Fruit fly (Drosophila melanogaster) whole organism, embryonic: ENCODE measurements around the gene Pcd.

Experiments used
- Antp ChIP-seq: fragments of 200-800 bp; sonication (Bioruptor generic); optimal IDR thresholded peaks from 3 replicates; lab custom pipeline; 2016; ENCODE audit warnings: missing biosample characterization, missing genetic modification characterization
- BtbVII ChIP-seq: fragments of 200-800 bp; sonication (Bioruptor generic); optimal IDR thresholded peaks from 3 replicates; lab custom pipeline; 2017; ENCODE audit warnings: missing biosample characterization, mild to moderate bottlenecking, missing genetic modification characterization
- Bteb2 ChIP-seq: fragments of 200-800 bp; sonication (Bioruptor generic); optimal IDR thresholded peaks from 2 replicates; lab custom pipeline; 2016; ENCODE audit warnings: missing biosample characterization, missing genetic modification characterization
- CG10366 ChIP-seq: fragments of 200-800 bp; sonication (Bioruptor generic); IDR thresholded peaks from 2 replicates; pipeline ENCODE4 v1.3.6; 2022; ENCODE audit warnings: missing biosample characterization, missing genetic modification characterization
- CG13424 ChIP-seq: fragments of 200-800 bp; sonication (Bioruptor generic); optimal IDR thresholded peaks from 2 replicates; lab custom pipeline; 2019; ENCODE audit warnings: missing biosample characterization, mild to moderate bottlenecking, missing genetic modification characterization, moderate library complexity
- CG1603 ChIP-seq: fragments of 200-800 bp; sonication (Bioruptor generic); optimal IDR thresholded peaks from 2 replicates; lab custom pipeline; 2019; ENCODE audit warnings: missing biosample characterization, mild to moderate bottlenecking, missing genetic modification characterization, moderate library complexity
- CG17361 ChIP-seq: fragments of 200-800 bp; sonication (Bioruptor generic); IDR thresholded peaks from 3 replicates; pipeline ENCODE4 v1.3.6; 2022; ENCODE audit warnings: missing biosample characterization, missing genetic modification characterization
- CG2712 ChIP-seq: fragments of 200-800 bp; optimal IDR thresholded peaks from 3 replicates; lab custom pipeline; 2019; ENCODE audit warnings: missing biosample characterization, mild to moderate bottlenecking, missing genetic modification characterization, moderate library complexity
- CG31365 ChIP-seq: fragments of 200-800 bp; sonication (Bioruptor generic); optimal IDR thresholded peaks from 2 replicates; lab custom pipeline; 2018; ENCODE audit warnings: missing biosample characterization, mild to moderate bottlenecking, missing genetic modification characterization
- CG34422 ChIP-seq: fragments of 200-800 bp; sonication (Bioruptor generic); IDR thresholded peaks from 3 replicates; pipeline ENCODE4 v1.3.6; 2022; ENCODE audit warnings: missing biosample characterization, missing genetic modification characterization
- CG6689 ChIP-seq: fragments of 200-800 bp; sonication (Bioruptor generic); IDR thresholded peaks from 2 replicates; pipeline ENCODE4 v1.3.6; 2022; ENCODE audit warnings: missing biosample characterization, missing genetic modification characterization
- CG7556 ChIP-seq: fragments of 200-800 bp; sonication (Bioruptor generic); optimal IDR thresholded peaks from 2 replicates; lab custom pipeline; 2017; ENCODE audit warnings: missing biosample characterization, mild to moderate bottlenecking, missing genetic modification characterization
- CG8388 ChIP-seq: fragments of 200-800 bp; sonication (Bioruptor generic); optimal IDR thresholded peaks from 2 replicates; lab custom pipeline; 2019; ENCODE audit warnings: missing biosample characterization, mild to moderate bottlenecking, missing genetic modification characterization, moderate library complexity
- CG9817 ChIP-seq: fragments of 200-800 bp; sonication (Bioruptor generic); optimal IDR thresholded peaks from 2 replicates; lab custom pipeline; 2018; ENCODE audit warnings: missing biosample characterization, mild to moderate bottlenecking, missing genetic modification characterization, moderate library complexity
- Deaf1 ChIP-seq: fragments of 200-800 bp; optimal IDR thresholded peaks from 3 replicates; lab custom pipeline; 2019; ENCODE audit warnings: missing biosample characterization, mild to moderate bottlenecking, missing genetic modification characterization, moderate library complexity
- Gsc ChIP-seq: fragments of 200-800 bp; sonication (Bioruptor generic); IDR thresholded peaks from 2 replicates; pipeline ENCODE4 v1.3.6; 2022; ENCODE audit warnings: missing biosample characterization, missing genetic modification characterization
- HLH54F ChIP-seq: fragments of 200-800 bp; sonication (Bioruptor generic); optimal IDR thresholded peaks from 3 replicates; lab custom pipeline; 2016; ENCODE audit warnings: missing biosample characterization, missing genetic modification characterization
- Jarid2 ChIP-seq: fragments of 200-800 bp; sonication (Bioruptor generic); optimal IDR thresholded peaks from 3 replicates; lab custom pipeline; 2017; ENCODE audit warnings: mild to moderate bottlenecking, missing biosample characterization, missing genetic modification reagents, missing genetic modification characterization
- Med ChIP-seq: fragments of 200-800 bp; sonication (Bioruptor generic); peaks from one replicate; lab custom pipeline; 2016; ENCODE audit warnings: missing biosample characterization, missing genetic modification characterization, mild to moderate bottlenecking, inconsistent platforms, moderate library complexity
- Sin3A ChIP-seq: fragments of >200 bp; optimal IDR thresholded peaks from 2 replicates; lab custom pipeline; 2018
- Sox102F ChIP-seq: fragments of 200-800 bp; sonication (Bioruptor generic); optimal IDR thresholded peaks from 2 replicates; lab custom pipeline; 2018; ENCODE audit warnings: missing biosample characterization, mild to moderate bottlenecking, missing genetic modification characterization, moderate library complexity
- Trl ChIP-seq, 3 experiments: fragments of >200 bp in 2 of 3; fragments of 200-800 bp in 1 of 3; sonication (Bioruptor generic) in 1 of 3; optimal IDR thresholded peaks; 2 replicates in 1 of 3; 3 replicates in 2 of 3; lab custom pipeline; 2016 to 2017; ENCODE audit warnings: missing biosample characterization in 1 of 3, missing genetic modification characterization in 1 of 3
- amos ChIP-seq: fragments of 200-800 bp; sonication (Bioruptor generic); IDR thresholded peaks from 2 replicates; pipeline ENCODE4 v1.3.6; 2022; ENCODE audit warnings: missing biosample characterization, missing genetic modification characterization; ENCODE audit not compliant: partially characterized antibody
- ara ChIP-seq: fragments of 200-800 bp; sonication (Bioruptor generic); IDR thresholded peaks from 2 replicates; pipeline ENCODE4 v1.3.6; 2022; ENCODE audit warnings: missing biosample characterization, missing genetic modification characterization
- ase ChIP-seq: fragments of 200-800 bp; sonication (Bioruptor generic); IDR thresholded peaks from 3 replicates; pipeline ENCODE4 v1.3.6; 2022; ENCODE audit warnings: missing biosample characterization, missing genetic modification characterization
- bbx ChIP-seq: fragments of 200-800 bp; sonication (Bioruptor generic); IDR thresholded peaks from 2 replicates; pipeline ENCODE4 v1.3.6; 2022; ENCODE audit warnings: missing biosample characterization, missing genetic modification characterization; ENCODE audit not compliant: partially characterized antibody
- chif ChIP-seq, 2 experiments: fragments of 200-800 bp; sonication (Bioruptor generic); optimal IDR thresholded peaks; 3 replicates each; lab custom pipeline; 2016; ENCODE audit warnings: missing biosample characterization in 2 of 2, missing genetic modification characterization in 2 of 2
- chm ChIP-seq: fragments of 200-800 bp; sonication (Bioruptor generic); IDR thresholded peaks from 2 replicates; pipeline ENCODE4 v1.3.6; 2022; ENCODE audit warnings: missing biosample characterization, missing genetic modification characterization
- cwo ChIP-seq: fragments of 200-800 bp; sonication (Bioruptor generic); optimal IDR thresholded peaks from 3 replicates; lab custom pipeline; 2017; ENCODE audit warnings: missing biosample characterization, missing genetic modification characterization, mild to moderate bottlenecking, moderate library complexity, missing genetic modification reagents
- danr ChIP-seq: fragments of 200-800 bp; sonication (Bioruptor generic); IDR thresholded peaks from 2 replicates; pipeline ENCODE4 v1.3.6; 2022; ENCODE audit warnings: missing biosample characterization, missing genetic modification characterization
- gcm2 ChIP-seq: fragments of 200-800 bp; sonication (Bioruptor generic); optimal IDR thresholded peaks from 2 replicates; lab custom pipeline; 2016; ENCODE audit warnings: missing biosample characterization, missing genetic modification characterization
- hkb ChIP-seq, 2 experiments: fragments of 200-800 bp in 1 of 2; fragments of >200 bp in 1 of 2; sonication (Bioruptor generic) in 1 of 2; IDR thresholded peaks in 1 of 2; optimal IDR thresholded peaks in 1 of 2; 2 replicates each; pipeline versions ENCODE4 v1.3.6 to Lab custom; 2017 to 2022; ENCODE audit warnings: missing biosample characterization in 1 of 2, missing genetic modification characterization in 1 of 2
- ken ChIP-seq: fragments of 200-800 bp; sonication (Bioruptor generic); IDR thresholded peaks from 3 replicates; pipeline ENCODE4 v1.3.6; 2022; ENCODE audit warnings: missing biosample characterization, missing genetic modification characterization
- maf-S ChIP-seq: fragments of 200-800 bp; sonication (Bioruptor generic); optimal IDR thresholded peaks from 2 replicates; lab custom pipeline; 2016; ENCODE audit warnings: missing biosample characterization, missing genetic modification characterization
- org-1 ChIP-seq: fragments of 200-800 bp; sonication (Bioruptor generic); optimal IDR thresholded peaks from 2 replicates; lab custom pipeline; 2017; ENCODE audit warnings: missing biosample characterization, missing genetic modification characterization
- otp ChIP-seq: fragments of 200-800 bp; sonication (Bioruptor generic); IDR thresholded peaks from 3 replicates; pipeline ENCODE4, ENCODE4 v1.3.6; 2022; ENCODE audit warnings: missing biosample characterization, missing genetic modification characterization
- pan ChIP-seq, 4 experiments: fragments of >200 bp in 3 of 4; fragments of 200-800 bp in 1 of 4; sonication (Bioruptor generic) in 1 of 4; optimal IDR thresholded peaks in 3 of 4; IDR thresholded peaks in 1 of 4; 2 replicates each; pipeline versions ENCODE4 v1.3.6 to Lab custom; 2017 to 2022; ENCODE audit warnings: missing biosample characterization in 2 of 4, missing genetic modification characterization in 2 of 4, mixed read lengths in 1 of 4
- peb ChIP-seq: fragments of 200-800 bp; sonication (Bioruptor generic); IDR thresholded peaks from 2 replicates; pipeline ENCODE4 v1.3.6; 2022; ENCODE audit warnings: missing biosample characterization, missing genetic modification characterization
- pfk ChIP-seq: fragments of 200-800 bp; sonication (Bioruptor generic); optimal IDR thresholded peaks from 2 replicates; lab custom pipeline; 2018; ENCODE audit warnings: missing biosample characterization, mild to moderate bottlenecking, missing genetic modification characterization, moderate library complexity
- pho ChIP-seq: fragments of 200-800 bp; sonication (Bioruptor generic); optimal IDR thresholded peaks from 2 replicates; lab custom pipeline; 2016; ENCODE audit warnings: missing biosample characterization, missing genetic modification characterization
- pnt ChIP-seq: fragments of 200-800 bp; sonication (Bioruptor generic); optimal IDR thresholded peaks from 3 replicates; lab custom pipeline; 2016; ENCODE audit warnings: missing biosample characterization, missing genetic modification characterization
- prd ChIP-seq, 3 experiments: fragments of >200 bp in 2 of 3; fragments of 200-800 bp in 1 of 3; sonication (Bioruptor generic) in 1 of 3; optimal IDR thresholded peaks in 2 of 3; IDR thresholded peaks in 1 of 3; 2 replicates in 2 of 3; 3 replicates in 1 of 3; pipeline versions ENCODE4 v1.3.6 to Lab custom; 2017 to 2022; ENCODE audit warnings: missing biosample characterization in 1 of 3, missing genetic modification characterization in 1 of 3
- ranshi ChIP-seq: fragments of 200-800 bp; sonication (Bioruptor generic); IDR thresholded peaks from 2 replicates; pipeline ENCODE4 v1.3.6; 2022; ENCODE audit warnings: missing biosample characterization, missing genetic modification characterization
- row ChIP-seq: fragments of 200-800 bp; sonication (Bioruptor generic); IDR thresholded peaks from 3 replicates; pipeline ENCODE4 v1.3.6; 2022; ENCODE audit warnings: missing biosample characterization, missing genetic modification characterization
- sim ChIP-seq: fragments of 200-800 bp; sonication (Bioruptor generic); IDR thresholded peaks from 2 replicates; pipeline ENCODE4 v1.3.6; 2022; ENCODE audit warnings: missing biosample characterization, missing genetic modification characterization
- stc ChIP-seq: fragments of 200-800 bp; sonication (Bioruptor generic); IDR thresholded peaks from 2 replicates; pipeline ENCODE4 v1.3.6; 2022; ENCODE audit warnings: missing biosample characterization, missing genetic modification characterization
- unc-4 ChIP-seq: fragments of 200-800 bp; sonication (Bioruptor generic); IDR thresholded peaks from 2 replicates; pipeline ENCODE4 v1.3.6; 2022; ENCODE audit warnings: missing biosample characterization, missing genetic modification characterization; ENCODE audit not compliant: partially characterized antibody
- wor ChIP-seq: fragments of 200-800 bp; sonication (Bioruptor generic); IDR thresholded peaks from 2 replicates; pipeline ENCODE4 v1.3.6; 2022; ENCODE audit warnings: missing biosample characterization, missing genetic modification characterization
- zf30C ChIP-seq: fragments of 200-800 bp; sonication (Bioruptor generic); optimal IDR thresholded peaks from 3 replicates; lab custom pipeline; 2018; ENCODE audit warnings: missing biosample characterization, mild to moderate bottlenecking, missing genetic modification characterization

Pcd gene

dm6 chr3R:29699220-29699619 is 23.7 kb upstream of the Pcd start (continued):
- TF ChIP-seq pan (optimal IDR thresholded peaks at IDR 0.05; lab: Kevin White, UChicago), result no peak
- TF ChIP-seq pan (GFP tag; optimal IDR thresholded peaks at IDR 0.05 in 1 of 2, IDR thresholded peaks at IDR 0.05 in 1 of 2), result peak in 1 of 2 experiments; percentile 73
- TF ChIP-seq maf-S, result no peak
- no peak for TF ChIP-seq pho (GFP tag; lab: Kevin White, UChicago)
- TF ChIP-seq ase (GFP tag; lab: Robert Waterston, UW), result 0 out of 3 replicates have a peak, but pooled peaks have one; percentile 19
- TF ChIP-seq Med, result peak; percentile 78
- TF ChIP-seq chm (GFP tag; lab: Robert Waterston, UW), result 0 out of 2 replicates have a peak, but pooled peaks have one; percentile 29
- no peak for TF ChIP-seq Trl (optimal IDR thresholded peaks at IDR 0.05; lab: Kevin White, UChicago)
- TF ChIP-seq Trl (GFP tag; optimal IDR thresholded peaks at IDR 0.05; lab: Kevin White, UChicago), result peak; percentile 51
- peak; percentile 70 for TF ChIP-seq pnt (GFP tag; lab: Kevin White, UChicago)
- peak in 1 of 2 experiments; percentile 16 for TF ChIP-seq chif (GFP tag; optimal IDR thresholded peaks at IDR 0.05; lab: Kevin White, UChicago)
- no peak for TF ChIP-seq CG9817 (tag; lab: Kevin White, UChicago)
- TF ChIP-seq Antp (GFP tag; lab: Kevin White, UChicago), result peak; percentile 59
- peak; percentile 3 for TF ChIP-seq org-1 (GFP tag; lab: Kevin White, UChicago)
- peak; percentile 74 for TF ChIP-seq CG1603 (tag; lab: Kevin White, UChicago)
- no peak for TF ChIP-seq Sin3A (lab: Kevin White, UChicago)
- peak; percentile 35; the same call in 1 of the 2 replicates for TF ChIP-seq CG10366
- peak; percentile 66 for TF ChIP-seq CG17361 (GFP tag; lab: Robert Waterston, UW)
- no peak for TF ChIP-seq Jarid2 (GFP tag; lab: Kevin White, UChicago)
- TF ChIP-seq peb (GFP tag; lab: Robert Waterston, UW), result peak; percentile 51
- TF ChIP-seq bbx (GFP tag; lab: Robert Waterston, UW), result no peak
- peak; percentile 52; the same call in 1 of the 2 replicates for TF ChIP-seq danr (GFP tag; lab: Robert Waterston, UW)
- TF ChIP-seq CG2712, result peak; percentile 78
- TF ChIP-seq cwo, result no peak
- 0 out of 2 replicates have a peak, but pooled peaks have one; percentile 20 for TF ChIP-seq wor (GFP tag; lab: Robert Waterston, UW)
- TF ChIP-seq CG34422, result peak; percentile 7; the same call in 1 of the 3 replicates
- TF ChIP-seq CG8388, result peak; percentile 49
- peak; percentile 76 for TF ChIP-seq ara (GFP tag; lab: Robert Waterston, UW)
- TF ChIP-seq CG6689 (GFP tag; lab: Robert Waterston, UW), result peak; percentile 69
- TF ChIP-seq Deaf1 (tag; lab: Kevin White, UChicago), result no peak
- TF ChIP-seq HLH54F (GFP tag; lab: Kevin White, UChicago), result no peak
- TF ChIP-seq CG31365 (tag; lab: Kevin White, UChicago), result no peak
- peak; percentile 27; the same call in 1 of the 2 replicates for TF ChIP-seq Gsc (GFP tag; lab: Robert Waterston, UW)
- peak; percentile 58; the same call in 1 of the 2 replicates for TF ChIP-seq sim
- no peak for TF ChIP-seq Bteb2 (GFP tag; lab: Kevin White, UChicago)
- TF ChIP-seq amos, result no peak
- peak; percentile 39; the same call in 1 of the 2 replicates for TF ChIP-seq ranshi (GFP tag; lab: Robert Waterston, UW)
- TF ChIP-seq pfk (GFP tag; lab: Kevin White, UChicago), result no peak
- TF ChIP-seq row (GFP tag; lab: Robert Waterston, UW), result peak; percentile 43; the same call in 2 of the 3 replicates
- peak; percentile 69; the same call in 1 of the 3 replicates for TF ChIP-seq ken
- no peak for TF ChIP-seq unc-4
- TF ChIP-seq hkb (optimal IDR thresholded peaks at IDR 0.05; lab: Kevin White, UChicago), result no peak
- TF ChIP-seq hkb (GFP tag; IDR thresholded peaks at IDR 0.05; lab: Robert Waterston, UW), result peak; percentile 49
- no peak for TF ChIP-seq BtbVII
- peak; percentile 64; the same call in 1 of the 3 replicates for TF ChIP-seq otp (GFP tag; lab: Robert Waterston, UW)
- peak; percentile 77 for TF ChIP-seq stc (GFP tag; lab: Robert Waterston, UW)
- peak; percentile 18 for TF ChIP-seq CG13424 (tag; lab: Kevin White, UChicago)
- no peak for TF ChIP-seq gcm2 (GFP tag; lab: Kevin White, UChicago)
- TF ChIP-seq zf30C (GFP tag; lab: Kevin White, UChicago), result no peak
- no peak for TF ChIP-seq prd (optimal IDR thresholded peaks at IDR 0.05; lab: Kevin White, UChicago)
- peak; percentile 63 for TF ChIP-seq prd (GFP tag; IDR thresholded peaks at IDR 0.05; lab: Robert Waterston, UW)
- TF ChIP-seq Sox102F (GFP tag; lab: Kevin White, UChicago), result peak; percentile 34
- TF ChIP-seq CG7556 (GFP tag; lab: Kevin White, UChicago), result peak; percentile 32
